Fruit fly (Drosophila melanogaster): ENCODE data around the gene Jwa.

The Jwa gene

dm6 chr2L:18695404-18695804 lies 10.1 kb downstream of the Jwa start, which contains the start of the genes CG10383 and CG10338 (continued):
- TF ChIP-seq Neu2 (GFP tag; optimal IDR thresholded peaks at IDR 0.05; ENCODE audit: borderline replicate concordance) (peak; percentile 62), Nf-YC (tag; optimal IDR thresholded peaks at IDR 0.05) (peak; percentile 55), CG17359 (tag; optimal IDR thresholded peaks at IDR 0.05) (peak; percentile 84), CG3995 (GFP tag; optimal IDR thresholded peaks at IDR 0.05) (peak; percentile 18), Rx (GFP tag; IDR thresholded peaks at IDR 0.05) (peak; percentile 90), CG9437 (GFP tag; optimal IDR thresholded peaks at IDR 0.05) (peak; percentile 23), chinmo (GFP tag; IDR thresholded peaks at IDR 0.05; ENCODE audit: partially characterized antibody) (0 out of 4 replicates have a peak, but pooled peaks have one; percentile 27), CG15269 (tag; optimal IDR thresholded peaks at IDR 0.05) (peak; percentile 76), CG4820 (GFP tag; optimal IDR thresholded peaks at IDR 0.05) (peak; percentile 66), HmgZ (tag; optimal IDR thresholded peaks at IDR 0.05) (peak; percentile 90), Hmx (GFP tag; optimal IDR thresholded peaks at IDR 0.05) (peak; percentile 66), CG1647 (GFP tag; optimal IDR thresholded peaks at IDR 0.05) (peak; percentile 76), D19A (tag; optimal IDR thresholded peaks at IDR 0.05) (peak; percentile 51), Elba2 (GFP tag; optimal IDR thresholded peaks at IDR 0.05) (peak; percentile 48), CG13775 (GFP tag; optimal IDR thresholded peaks at IDR 0.05) (peak; percentile 81), CG6854 (GFP tag; optimal IDR thresholded peaks at IDR 0.05) (peak; percentile 56), Ssrp (tag; optimal IDR thresholded peaks at IDR 0.05) (peak; percentile 72), Mes4 (GFP tag; optimal IDR thresholded peaks at IDR 0.05) (peak; percentile 70), sens (GFP tag) (peak; percentile 96), CG2712 (tag; optimal IDR thresholded peaks at IDR 0.05) (peak; percentile 83), Oli (tag; optimal IDR thresholded peaks at IDR 0.05) (peak; percentile 73), sug (tag; optimal IDR thresholded peaks at IDR 0.05) (peak; percentile 83), schlank (tag; optimal IDR thresholded peaks at IDR 0.05) (peak; percentile 72), CG11504 (tag; optimal IDR thresholded peaks at IDR 0.05) (peak; percentile 70), HmgD (GFP tag; optimal IDR thresholded peaks at IDR 0.05) (peak; percentile 86), CG33213 (GFP tag; optimal IDR thresholded peaks at IDR 0.05) (peak; percentile 86), CG4707 (GFP tag; optimal IDR thresholded peaks at IDR 0.05) (no peak), pita (GFP tag; optimal IDR thresholded peaks at IDR 0.05) (no peak), CG3281 (GFP tag; optimal IDR thresholded peaks at IDR 0.05) (peak; percentile 82), tna (GFP tag; IDR thresholded peaks at IDR 0.05; ENCODE audit: partially characterized antibody) (no peak), hkb (optimal IDR thresholded peaks at IDR 0.05) (peak; percentile 75), hkb (GFP tag; IDR thresholded peaks at IDR 0.05) (peak; percentile 90), zen2 (GFP tag; IDR thresholded peaks at IDR 0.05; ENCODE audit: partially characterized antibody) (no peak), her (GFP tag; optimal IDR thresholded peaks at IDR 0.05) (peak; percentile 89), zfh2 (GFP tag; optimal IDR thresholded peaks at IDR 0.05) (peak; percentile 95), nau (GFP tag; optimal IDR thresholded peaks at IDR 0.05) (no peak), dpn (GFP tag; optimal IDR thresholded peaks at IDR 0.05) (peak; percentile 89 to 93), dimm (GFP tag; IDR thresholded peaks at IDR 0.05) (0 out of 2 replicates have a peak, but pooled peaks have one; percentile 32), CG32532 (GFP tag; IDR thresholded peaks at IDR 0.05) (peak; percentile 94), wek (GFP tag; optimal IDR thresholded peaks at IDR 0.05) (peak; percentile 13), HLH54F (GFP tag; optimal IDR thresholded peaks at IDR 0.05) (peak; percentile 91), Gsc (GFP tag; IDR thresholded peaks at IDR 0.05) (peak; percentile 63), CG4360 (GFP tag; IDR thresholded peaks at IDR 0.05) (peak; percentile 53), kay (GFP tag; optimal IDR thresholded peaks at IDR 0.05) (peak; percentile 78), CrebB (tag; optimal IDR thresholded peaks at IDR 0.05) (peak; percentile 61), CG13894 (tag; optimal IDR thresholded peaks at IDR 0.05) (peak; percentile 68), Poxn (GFP tag; IDR thresholded peaks at IDR 0.05) (peak; percentile 12; the same call in 1 of the 2 replicates), nerfin-2 (GFP tag; IDR thresholded peaks at IDR 0.05; ENCODE audit: partially characterized antibody) (no peak), pho (GFP tag; optimal IDR thresholded peaks at IDR 0.05) (peak; percentile 87), ems (GFP tag; optimal IDR thresholded peaks at IDR 0.05) (peak; percentile 80), HLH3B (GFP tag; IDR thresholded peaks at IDR 0.05) (peak; percentile 90)

All from whole organism, embryonic.